Fruit fly (Drosophila melanogaster): ENCODE results near the gene Cad87A.

- TF ChIP-seq Hr78 (GFP tag; optimal IDR thresholded peaks at IDR 0.05) (no peak), usp (GFP tag; optimal IDR thresholded peaks at IDR 0.05) (no peak), h (GFP tag; optimal IDR thresholded peaks at IDR 0.05) (no peak)
Measured at dm6 chr3R:11869169-11869568, 79.8 kb downstream of the Cad87A start, which contains the start of gene CG6959.

All from whole organism, wandering third instar larva.